Fruit fly (Drosophila melanogaster) whole organism, wandering third instar larva: ENCODE measurements around the gene synr.

ENCODE experiments used
- CG32264 ChIP-seq: fragments of 200-800 bp; sonication (Bioruptor generic); optimal IDR thresholded peaks from 2 replicates; lab custom pipeline; 2016; ENCODE audit warnings: missing biosample characterization, missing genetic modification characterization
- CrebA ChIP-seq: fragments of 200-800 bp; sonication (Bioruptor generic); optimal IDR thresholded peaks from 2 replicates; lab custom pipeline; 2016; ENCODE audit warnings: missing biosample characterization, mild to moderate bottlenecking, missing genetic modification characterization, borderline replicate concordance
- GATAd ChIP-seq: sonication (Bioruptor generic); optimal IDR thresholded peaks from 2 replicates; lab custom pipeline; 2016; ENCODE audit warnings: missing biosample characterization, missing genetic modification characterization
- Hnf4 ChIP-seq: fragments of 200-800 bp; sonication (Bioruptor generic); optimal IDR thresholded peaks from 2 replicates; lab custom pipeline; 2016; ENCODE audit warnings: missing biosample characterization, mild to moderate bottlenecking, missing genetic modification characterization
- Hr83 ChIP-seq: fragments of 200-300 bp; sonication (Bioruptor generic); optimal IDR thresholded peaks from 2 replicates; lab custom pipeline; 2016; ENCODE audit warnings: missing biosample characterization, mild to moderate bottlenecking, missing genetic modification characterization, moderate library complexity; ENCODE audit not compliant: poor library complexity, severe bottlenecking
- OdsH ChIP-seq: fragments of 200-800 bp; sonication (Bioruptor generic); optimal IDR thresholded peaks from 2 replicates; lab custom pipeline; 2016; ENCODE audit warnings: missing biosample characterization, mild to moderate bottlenecking, missing genetic modification characterization
- foxo ChIP-seq, 2 experiments: fragments of 200-800 bp; sonication (Bioruptor generic); optimal IDR thresholded peaks; 2 replicates in 1 of 2; 3 replicates in 1 of 2; lab custom pipeline; 2016 to 2017; ENCODE audit warnings: missing biosample characterization in 2 of 2, missing genetic modification characterization in 2 of 2
- lola ChIP-seq: fragments of >200 bp; optimal IDR thresholded peaks from 2 replicates; lab custom pipeline; 2017; ENCODE audit warnings: missing biosample characterization, missing genetic modification characterization
- pan ChIP-seq: fragments of >200 bp; optimal IDR thresholded peaks from 2 replicates; lab custom pipeline; 2017
- psq ChIP-seq: fragments of 200-800 bp; sonication (Bioruptor generic); optimal IDR thresholded peaks from 3 replicates; lab custom pipeline; 2017; ENCODE audit warnings: missing biosample characterization, mild to moderate bottlenecking, missing genetic modification characterization, moderate library complexity
- usp ChIP-seq: fragments of >200 bp; optimal IDR thresholded peaks from 2 replicates; lab custom pipeline; 2017; ENCODE audit warnings: missing biosample characterization, missing genetic modification characterization

- TF ChIP-seq usp (GFP tag; lab: Kevin White, UChicago) (no peak), CrebA (GFP tag; lab: Kevin White, UChicago) (no peak), lola (GFP tag; lab: Kevin White, UChicago) (no peak), psq (GFP tag; lab: Kevin White, UChicago) (no peak), GATAd (GFP tag; lab: Kevin White, UChicago) (no peak), Hr83 (GFP tag; lab: Kevin White, UChicago) (no peak), foxo (GFP tag; optimal IDR thresholded peaks at IDR 0.05; lab: Kevin White, UChicago) (no peak), Hnf4 (GFP tag; lab: Kevin White, UChicago) (no peak), pan (no peak), OdsH (GFP tag; lab: Kevin White, UChicago) (no peak), CG32264 (no peak)
These were observed 23.4 kb downstream of the synr start for dm6 chr2L:4965923-4966322.
